Fruit fly (Drosophila melanogaster): ENCODE data around the gene CG34175.

CG34175 gene

DNA sequence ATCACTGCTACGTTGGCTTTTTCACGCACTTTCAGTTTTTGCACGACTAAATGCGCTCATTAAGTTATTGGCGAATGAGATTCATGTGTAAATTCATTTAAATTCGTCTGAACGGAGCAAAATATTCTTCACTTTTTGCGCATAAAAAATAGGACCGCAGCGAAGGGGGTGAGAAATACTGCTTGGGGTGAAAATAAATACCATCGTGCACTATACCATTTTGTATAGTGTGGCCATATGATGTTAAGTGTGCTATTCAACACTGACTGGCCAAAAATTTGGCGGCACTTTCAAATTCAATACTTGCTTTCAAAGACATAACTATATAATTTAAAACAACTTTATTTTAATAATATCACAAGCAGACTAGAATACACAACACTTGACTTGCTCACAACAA is 24.6 kb upstream of the CG34175 start, which contains the start of gene GramD1B (continued):
- TF ChIP-seq tin (GFP tag; optimal IDR thresholded peaks at IDR 0.05) (peak; percentile 4), CG10654 (GFP tag; optimal IDR thresholded peaks at IDR 0.05) (no peak), amos (GFP tag; IDR thresholded peaks at IDR 0.05; ENCODE audit: partially characterized antibody) (peak; percentile 40; the same call in 1 of the 2 replicates), CG13287 (GFP tag; IDR thresholded peaks at IDR 0.05; ENCODE audit: partially characterized antibody) (peak; percentile 57; the same call in 1 of the 2 replicates), NfI (GFP tag; optimal IDR thresholded peaks at IDR 0.05) (peak; percentile 34), B-H2 (GFP tag; optimal IDR thresholded peaks at IDR 0.05) (peak; percentile 47), Doc2 (GFP tag; IDR thresholded peaks at IDR 0.05) (no peak), Tbp (GFP tag; optimal IDR thresholded peaks at IDR 0.05) (no peak), CG9437 (GFP tag; optimal IDR thresholded peaks at IDR 0.05) (no peak), CG12659 (GFP tag; optimal IDR thresholded peaks at IDR 0.05) (peak; percentile 56), CoRest (tag; optimal IDR thresholded peaks at IDR 0.05) (peak; percentile 18), HmgZ (tag; optimal IDR thresholded peaks at IDR 0.05) (peak; percentile 58), zf30C (GFP tag; optimal IDR thresholded peaks at IDR 0.05) (no peak), CG3838 (GFP tag; optimal IDR thresholded peaks at IDR 0.05) (no peak), esg (GFP tag; conservative IDR thresholded peaks at IDR 0.05) (no peak), Dek (tag; optimal IDR thresholded peaks at IDR 0.05) (peak; percentile 3), HHEX (GFP tag; optimal IDR thresholded peaks at IDR 0.05) (peak; percentile 21), CG7786 (GFP tag; optimal IDR thresholded peaks at IDR 0.05) (peak; percentile 12), sens (GFP tag) (peak; percentile 84), CG12744 (GFP tag; optimal IDR thresholded peaks at IDR 0.05) (no peak), CG7987 (GFP tag; optimal IDR thresholded peaks at IDR 0.05) (peak; percentile 25), Dp (GFP tag; optimal IDR thresholded peaks at IDR 0.05) (peak; percentile 95), cg (GFP tag; optimal IDR thresholded peaks at IDR 0.05) (no peak), Sox100B (GFP tag; optimal IDR thresholded peaks at IDR 0.05) (no peak), CG2116 (GFP tag; optimal IDR thresholded peaks at IDR 0.05) (peak; percentile 33), Dref (GFP tag; IDR thresholded peaks at IDR 0.05) (peak; percentile 19; the same call in 1 of the 2 replicates), CG10979 (tag; optimal IDR thresholded peaks at IDR 0.05) (no peak), CG1603 (tag; optimal IDR thresholded peaks at IDR 0.05) (peak; percentile 78), Dip3 (GFP tag; optimal IDR thresholded peaks at IDR 0.05) (no peak), Sin3A (optimal IDR thresholded peaks at IDR 0.05) (peak; percentile 23), GATAe (GFP tag; conservative IDR thresholded peaks at IDR 0.05) (no peak), exex (tag; optimal IDR thresholded peaks at IDR 0.05) (peak; percentile 6), Antp (GFP tag; optimal IDR thresholded peaks at IDR 0.05) (no peak), CG17802 (tag; optimal IDR thresholded peaks at IDR 0.05) (no peak), CG6689 (GFP tag; IDR thresholded peaks at IDR 0.05) (no peak), CG4617 (GFP tag; optimal IDR thresholded peaks at IDR 0.05; ENCODE audit: borderline replicate concordance) (peak; percentile 83), Opbp (GFP tag; IDR thresholded peaks at IDR 0.05; ENCODE audit: partially characterized antibody) (peak; percentile 44; the same call in 1 of the 3 replicates), Pdp1 (GFP tag; optimal IDR thresholded peaks at IDR 0.05) (peak in 1 of 2 experiments; percentile 6), run (tag; optimal IDR thresholded peaks at IDR 0.05) (no peak), CG9797 (GFP tag; optimal IDR thresholded peaks at IDR 0.05) (peak; percentile 93), CG30403 (GFP tag; optimal IDR thresholded peaks at IDR 0.05) (peak; percentile 2), CG4424 (GFP tag; optimal IDR thresholded peaks at IDR 0.05) (peak; percentile 5), CG13624 (GFP tag; optimal IDR thresholded peaks at IDR 0.05) (peak; percentile 24), CG18262 (tag; optimal IDR thresholded peaks at IDR 0.05) (peak; percentile 11), CG3995 (GFP tag; optimal IDR thresholded peaks at IDR 0.05) (peak; percentile 72), ewg (GFP tag; optimal IDR thresholded peaks at IDR 0.05) (peak; percentile 41), MESR4 (GFP tag; optimal IDR thresholded peaks at IDR 0.05) (peak; percentile 89), CG7271 (tag; optimal IDR thresholded peaks at IDR 0.05) (no peak), D19B (GFP tag; optimal IDR thresholded peaks at IDR 0.05) (no peak), CG10565 (GFP tag; optimal IDR thresholded peaks at IDR 0.05) (no peak)
